Fruit fly (Drosophila melanogaster) whole organism, wandering third instar larva: ENCODE measurements around the gene Atg18a.

Source experiments
- Abd-B ChIP-seq: fragments of >200 bp; optimal IDR thresholded peaks from 2 replicates; lab custom pipeline; 2017; ENCODE audit warnings: missing biosample characterization, missing genetic modification characterization
- CG32264 ChIP-seq: fragments of 200-800 bp; sonication (Bioruptor generic); optimal IDR thresholded peaks from 2 replicates; lab custom pipeline; 2016; ENCODE audit warnings: missing biosample characterization, missing genetic modification characterization
- CG9705 ChIP-seq: fragments of 200-800 bp; sonication (Bioruptor generic); optimal IDR thresholded peaks from 2 replicates; lab custom pipeline; 2018; ENCODE audit warnings: missing biosample characterization, mild to moderate bottlenecking, missing genetic modification characterization
- CrebA ChIP-seq: fragments of 200-800 bp; sonication (Bioruptor generic); optimal IDR thresholded peaks from 2 replicates; lab custom pipeline; 2016; ENCODE audit warnings: missing biosample characterization, mild to moderate bottlenecking, missing genetic modification characterization, borderline replicate concordance
- Dfd ChIP-seq: fragments of >200 bp; optimal IDR thresholded peaks from 2 replicates; lab custom pipeline; 2017; ENCODE audit warnings: missing biosample characterization, missing genetic modification characterization
- Dif ChIP-seq: fragments of 200-275, 200-300 bp; sonication (Bioruptor generic); optimal IDR thresholded peaks from 2 replicates; lab custom pipeline; 2018; ENCODE audit warnings: missing biosample characterization, missing genetic modification characterization; ENCODE audit not compliant: partially characterized antibody
- GATAd ChIP-seq: sonication (Bioruptor generic); optimal IDR thresholded peaks from 2 replicates; lab custom pipeline; 2016; ENCODE audit warnings: missing biosample characterization, missing genetic modification characterization
- HLH106 ChIP-seq: fragments of 200-800 bp; optimal IDR thresholded peaks from 3 replicates; lab custom pipeline; 2019; ENCODE audit warnings: missing biosample characterization, mild to moderate bottlenecking, missing genetic modification characterization, moderate library complexity
- Hnf4 ChIP-seq: fragments of 200-800 bp; sonication (Bioruptor generic); optimal IDR thresholded peaks from 2 replicates; lab custom pipeline; 2016; ENCODE audit warnings: missing biosample characterization, mild to moderate bottlenecking, missing genetic modification characterization
- Hr78 ChIP-seq: fragments of >200 bp; optimal IDR thresholded peaks from 2 replicates; lab custom pipeline; 2017; ENCODE audit warnings: missing biosample characterization, missing genetic modification characterization
- Hr83 ChIP-seq: fragments of 200-300 bp; sonication (Bioruptor generic); optimal IDR thresholded peaks from 2 replicates; lab custom pipeline; 2016; ENCODE audit warnings: missing biosample characterization, mild to moderate bottlenecking, missing genetic modification characterization, moderate library complexity; ENCODE audit not compliant: poor library complexity, severe bottlenecking
- Jra ChIP-seq: sonication (Bioruptor generic); optimal IDR thresholded peaks from 2 replicates; lab custom pipeline; 2016; ENCODE audit warnings: missing biosample characterization, missing genetic modification characterization
- Mio ChIP-seq: sonication (Bioruptor generic); optimal IDR thresholded peaks from 2 replicates; lab custom pipeline; 2016; ENCODE audit warnings: missing biosample characterization, missing genetic modification characterization
- Myc ChIP-seq: fragments of >200 bp; optimal IDR thresholded peaks from 2 replicates; lab custom pipeline; 2017
- N ChIP-seq: fragments of >200 bp; optimal IDR thresholded peaks from 2 replicates; lab custom pipeline; 2018; ENCODE audit warnings: missing biosample characterization, missing external identifiers, missing genetic modification characterization
- OdsH ChIP-seq: fragments of 200-800 bp; sonication (Bioruptor generic); optimal IDR thresholded peaks from 2 replicates; lab custom pipeline; 2016; ENCODE audit warnings: missing biosample characterization, mild to moderate bottlenecking, missing genetic modification characterization
- Rel ChIP-seq, 2 experiments: fragments of 200-800 bp; sonication (Bioruptor generic) in 1 of 2; optimal IDR thresholded peaks; 2 replicates in 1 of 2; 3 replicates in 1 of 2; lab custom pipeline; 2016 to 2019; ENCODE audit warnings: mild to moderate bottlenecking in 2 of 2, missing biosample characterization in 2 of 2, missing genetic modification characterization in 2 of 2, moderate library complexity in 1 of 2
- Sp1 ChIP-seq: fragments of 200-800 bp; sonication (Bioruptor generic); optimal IDR thresholded peaks from 3 replicates; lab custom pipeline; 2019; ENCODE audit warnings: missing biosample characterization, mild to moderate bottlenecking, missing genetic modification characterization, moderate library complexity
- br ChIP-seq: fragments of 200-800 bp; sonication (Bioruptor generic); optimal IDR thresholded peaks from 2 replicates; lab custom pipeline; 2016; ENCODE audit warnings: missing biosample characterization, missing genetic modification characterization
- brk ChIP-seq: fragments of 200-800 bp; sonication (Bioruptor generic); optimal IDR thresholded peaks from 2 replicates; lab custom pipeline; 2016; ENCODE audit warnings: missing biosample characterization, mild to moderate bottlenecking, missing genetic modification characterization
- dmrt93B ChIP-seq: fragments of 200-800 bp; sonication (Bioruptor generic); optimal IDR thresholded peaks from 2 replicates; lab custom pipeline; 2018; ENCODE audit warnings: missing biosample characterization, mild to moderate bottlenecking, missing genetic modification characterization
- dsf ChIP-seq: sonication (Bioruptor generic); optimal IDR thresholded peaks from 2 replicates; lab custom pipeline; 2016; ENCODE audit warnings: missing biosample characterization, missing genetic modification characterization, borderline replicate concordance
- ey ChIP-seq: fragments of 200-800 bp; sonication (Bioruptor generic); optimal IDR thresholded peaks from 2 replicates; lab custom pipeline; 2016; ENCODE audit warnings: missing biosample characterization, missing genetic modification characterization
- foxo ChIP-seq, 2 experiments: fragments of 200-800 bp; sonication (Bioruptor generic); optimal IDR thresholded peaks; 2 replicates in 1 of 2; 3 replicates in 1 of 2; lab custom pipeline; 2016 to 2017; ENCODE audit warnings: missing biosample characterization in 2 of 2, missing genetic modification characterization in 2 of 2
- fru ChIP-seq: fragments of 200-800 bp; sonication (Bioruptor generic); optimal IDR thresholded peaks from 3 replicates; lab custom pipeline; 2016; ENCODE audit warnings: missing biosample characterization, mild to moderate bottlenecking, missing genetic modification characterization
- h ChIP-seq: fragments of 200-800 bp; sonication (Bioruptor generic); optimal IDR thresholded peaks from 3 replicates; lab custom pipeline; 2016; ENCODE audit warnings: missing biosample characterization, mild to moderate bottlenecking, missing genetic modification characterization
- jim ChIP-seq: fragments of 175-275, 200-325 bp; sonication (Bioruptor generic); optimal IDR thresholded peaks from 2 replicates; lab custom pipeline; 2016; ENCODE audit warnings: missing biosample characterization, mild to moderate bottlenecking, missing genetic modification characterization
- lola ChIP-seq: fragments of >200 bp; optimal IDR thresholded peaks from 2 replicates; lab custom pipeline; 2017; ENCODE audit warnings: missing biosample characterization, missing genetic modification characterization
- pan ChIP-seq: fragments of >200 bp; optimal IDR thresholded peaks from 2 replicates; lab custom pipeline; 2017
- psq ChIP-seq: fragments of 200-800 bp; sonication (Bioruptor generic); optimal IDR thresholded peaks from 3 replicates; lab custom pipeline; 2017; ENCODE audit warnings: missing biosample characterization, mild to moderate bottlenecking, missing genetic modification characterization, moderate library complexity
- rgr ChIP-seq: fragments of 200-800 bp; sonication (Bioruptor generic); optimal IDR thresholded peaks from 3 replicates; lab custom pipeline; 2016; ENCODE audit warnings: missing biosample characterization, mild to moderate bottlenecking, missing genetic modification characterization
- sage ChIP-seq: fragments of 200-800 bp; sonication (Bioruptor generic); optimal IDR thresholded peaks from 2 replicates; lab custom pipeline; 2016; ENCODE audit warnings: missing biosample characterization, mild to moderate bottlenecking, missing genetic modification characterization
- sv ChIP-seq: fragments of 200-800 bp; sonication (Bioruptor generic); optimal IDR thresholded peaks from 3 replicates; lab custom pipeline; 2016; ENCODE audit warnings: missing biosample characterization, missing genetic modification characterization
- tai ChIP-seq: sonication (Bioruptor generic); optimal IDR thresholded peaks from 2 replicates; lab custom pipeline; 2016; ENCODE audit warnings: missing biosample characterization, missing genetic modification characterization
- usp ChIP-seq: fragments of >200 bp; optimal IDR thresholded peaks from 2 replicates; lab custom pipeline; 2017; ENCODE audit warnings: missing biosample characterization, missing genetic modification characterization
- woc ChIP-seq: sonication (Bioruptor generic); optimal IDR thresholded peaks from 2 replicates; lab custom pipeline; 2016; ENCODE audit warnings: missing biosample characterization, mild to moderate bottlenecking, missing genetic modification characterization

Atg18a gene

DNA sequence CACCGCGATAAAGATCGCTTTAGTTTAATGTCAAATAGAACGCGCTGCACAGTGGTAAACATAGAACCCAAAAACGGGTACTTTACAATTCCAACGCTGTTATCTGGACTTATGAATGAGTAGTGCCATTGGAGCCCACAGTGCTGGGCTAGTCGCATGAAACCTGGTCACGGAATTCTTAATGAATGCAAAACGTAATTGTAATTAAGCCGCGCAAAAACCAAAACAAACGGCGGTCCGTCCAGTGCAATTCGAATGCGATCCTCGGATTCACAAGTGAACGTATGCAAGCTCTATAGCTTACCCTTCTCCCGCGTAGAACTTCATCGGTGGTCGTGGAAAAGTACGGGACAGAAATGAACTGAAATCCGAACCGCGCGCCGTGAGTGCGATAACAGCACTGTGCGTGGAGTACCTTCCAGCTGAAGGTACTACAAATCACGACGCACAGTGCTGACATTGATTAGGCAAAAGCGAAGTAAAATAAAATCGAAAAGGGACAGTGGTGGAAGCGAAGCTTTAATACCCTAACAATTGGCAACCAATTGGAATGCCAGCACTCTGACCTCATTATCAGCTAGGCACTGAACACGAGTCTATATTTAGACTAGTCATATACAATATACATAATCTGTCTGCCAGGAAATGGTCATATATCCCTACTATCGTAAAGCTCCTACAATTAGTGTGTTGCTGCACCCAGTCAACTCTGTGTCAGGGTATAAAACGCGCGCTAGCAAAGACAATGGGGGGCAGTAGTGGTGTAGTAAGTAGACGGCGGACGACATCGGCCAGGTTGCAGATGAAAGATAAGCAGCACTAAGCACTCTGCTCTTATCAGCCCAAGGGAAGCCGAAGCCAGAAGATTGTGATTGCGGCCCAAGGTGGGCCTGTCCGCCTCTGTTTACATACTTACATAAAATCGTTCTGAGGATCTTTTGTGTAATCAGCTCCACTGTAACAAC, 1.1 kb upstream of the Atg18a start:
- TF ChIP-seq Dif (no peak), jim (GFP tag; lab: Kevin White, UChicago) (no peak), ey (GFP tag; lab: Kevin White, UChicago) (peak; percentile 62), Hnf4 (GFP tag; lab: Kevin White, UChicago) (peak; percentile 50), fru (GFP tag; lab: Kevin White, UChicago) (peak; percentile 85), CG32264 (GFP tag; lab: Kevin White, UChicago) (no peak), dsf (GFP tag; lab: Kevin White, UChicago) (no peak), rgr (peak; percentile 47), woc (GFP tag; lab: Kevin White, UChicago) (peak; percentile 50), Dfd (GFP tag; lab: Kevin White, UChicago) (no peak), br (GFP tag; lab: Kevin White, UChicago) (peak; percentile 56), sage (GFP tag; lab: Kevin White, UChicago) (no peak), CG9705 (GFP tag; lab: Kevin White, UChicago) (no peak), Hr83 (GFP tag; lab: Kevin White, UChicago) (no peak), N (GFP tag; lab: Kevin White, UChicago) (no peak), dmrt93B (GFP tag; lab: Kevin White, UChicago) (no peak), foxo (GFP tag; optimal IDR thresholded peaks at IDR 0.05; lab: Kevin White, UChicago) (peak in 1 of 2 experiments; percentile 56), Myc (lab: Kevin White, UChicago) (no peak), CrebA (no peak), OdsH (GFP tag; lab: Kevin White, UChicago) (peak; percentile 26), brk (no peak), usp (no peak), Sp1 (GFP tag; lab: Kevin White, UChicago) (peak; percentile 33), Rel (GFP tag; optimal IDR thresholded peaks at IDR 0.05; lab: Kevin White, UChicago) (no peak), Rel (tag; optimal IDR thresholded peaks at IDR 0.05; lab: Kevin White, UChicago) (no peak), lola (GFP tag; lab: Kevin White, UChicago) (no peak), HLH106 (peak; percentile 28), psq (peak; percentile 45), Jra (peak; percentile 68), Mio (GFP tag; lab: Kevin White, UChicago) (no peak), pan (lab: Kevin White, UChicago) (no peak), tai (GFP tag; lab: Kevin White, UChicago) (no peak), sv (peak; percentile 60), h (GFP tag; lab: Kevin White, UChicago) (peak; percentile 88), GATAd (no peak)
- TF ChIP-seq, all 38 proteins: peak for 14

DNA sequence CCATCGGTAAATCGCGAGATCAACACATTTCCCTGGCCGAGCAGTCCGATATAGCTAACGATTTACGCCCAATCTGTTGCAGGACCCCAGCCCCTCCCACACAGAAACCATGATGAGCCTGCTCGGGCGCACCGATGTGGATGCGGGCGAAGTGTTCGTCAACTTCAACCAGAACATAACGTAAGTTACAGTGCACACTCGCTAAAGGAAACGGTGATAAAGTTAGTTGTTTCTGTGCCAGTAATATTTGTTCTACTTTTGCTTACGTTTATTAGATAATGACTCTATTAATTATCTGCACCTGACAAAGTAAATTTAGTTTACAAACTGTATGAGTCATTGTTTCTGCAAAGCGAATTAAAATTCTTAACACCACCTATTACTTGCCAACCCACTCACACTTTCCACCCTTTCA, 747 bp downstream of the Atg18a start:
- TF ChIP-seq CG32264 (GFP tag; lab: Kevin White, UChicago) (no peak), usp (no peak), jim (GFP tag; lab: Kevin White, UChicago) (no peak), psq (no peak), Myc (lab: Kevin White, UChicago) (no peak), Sp1 (GFP tag; lab: Kevin White, UChicago) (no peak), ey (GFP tag; lab: Kevin White, UChicago) (no peak), h (GFP tag; lab: Kevin White, UChicago) (no peak), fru (GFP tag; lab: Kevin White, UChicago) (no peak), Dif (no peak), CG9705 (GFP tag; lab: Kevin White, UChicago) (no peak), Abd-B (GFP tag; lab: Kevin White, UChicago) (no peak)

DNA sequence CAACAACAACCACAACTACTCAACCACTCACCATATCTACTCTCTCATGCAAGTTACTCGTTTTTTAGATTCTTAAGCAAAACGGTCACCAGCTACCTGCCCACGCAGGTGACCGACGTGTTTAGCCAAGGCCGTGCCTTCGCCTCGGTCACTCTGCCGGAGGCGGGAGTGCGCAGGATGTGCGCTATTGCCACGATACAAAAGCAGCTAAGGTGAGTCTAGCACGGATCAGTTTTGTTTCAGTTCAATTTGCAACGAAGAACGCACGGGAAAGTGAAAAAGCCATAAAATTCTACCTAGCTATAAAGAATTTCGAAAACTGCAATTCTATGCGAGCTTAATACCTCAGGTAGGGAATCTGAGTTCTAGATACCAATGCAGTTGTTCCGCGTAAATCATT, 2.6 kb downstream of the Atg18a start:
- TF ChIP-seq sage (GFP tag; lab: Kevin White, UChicago), result no peak
- TF ChIP-seq ey (GFP tag; lab: Kevin White, UChicago), result no peak
- TF ChIP-seq h (GFP tag; lab: Kevin White, UChicago), result no peak
- TF ChIP-seq rgr, result no peak
- TF ChIP-seq Hr78 (GFP tag; lab: Kevin White, UChicago), result no peak
